Fruit fly (Drosophila melanogaster) whole organism, embryonic: Measurements from ENCODE around the gene Mob3.

Experiments
- Asciz ChIP-seq: fragments of 200-800 bp; sonication (Bioruptor generic); optimal IDR thresholded peaks from 2 replicates; lab custom pipeline; 2017; ENCODE audit warnings: missing biosample characterization, mild to moderate bottlenecking, missing genetic modification characterization, missing genetic modification reagents
- C15 ChIP-seq: fragments of 200-800 bp; sonication (Bioruptor generic); IDR thresholded peaks from 3 replicates; pipeline ENCODE4 v1.3.6; 2022; ENCODE audit warnings: missing biosample characterization, missing genetic modification characterization
- CG10209 ChIP-seq: fragments of 200-800 bp; sonication (Bioruptor generic); optimal IDR thresholded peaks from 3 replicates; lab custom pipeline; 2017; ENCODE audit warnings: missing biosample characterization, mild to moderate bottlenecking, missing genetic modification characterization, missing genetic modification reagents
- CG10321 ChIP-seq: fragments of 200-800 bp; sonication (Bioruptor generic); IDR thresholded peaks from 2 replicates; pipeline ENCODE4 v1.3.6; 2022; ENCODE audit warnings: missing biosample characterization, missing genetic modification characterization
- CG10366 ChIP-seq: fragments of 200-800 bp; sonication (Bioruptor generic); IDR thresholded peaks from 2 replicates; pipeline ENCODE4 v1.3.6; 2022; ENCODE audit warnings: missing biosample characterization, missing genetic modification characterization
- CG10462 ChIP-seq: fragments of 200-800 bp; sonication (Bioruptor generic); optimal IDR thresholded peaks from 2 replicates; lab custom pipeline; 2016; ENCODE audit warnings: missing biosample characterization, missing genetic modification characterization
- CG10959 ChIP-seq: fragments of 200-800 bp; sonication (Bioruptor generic); IDR thresholded peaks from 2 replicates; pipeline ENCODE4 v1.3.6; 2022; ENCODE audit warnings: missing biosample characterization, missing genetic modification characterization
- CG10979 ChIP-seq: fragments of 200-800 bp; sonication (Bioruptor generic); optimal IDR thresholded peaks from 2 replicates; lab custom pipeline; 2018; ENCODE audit warnings: missing biosample characterization, mild to moderate bottlenecking, missing genetic modification characterization, moderate library complexity
- CG14014 ChIP-seq: fragments of 200-800 bp; sonication (Bioruptor generic); IDR thresholded peaks from 2 replicates; pipeline ENCODE4 v1.3.6; 2022; ENCODE audit warnings: missing biosample characterization, missing genetic modification characterization
- CG1603 ChIP-seq: fragments of 200-800 bp; sonication (Bioruptor generic); optimal IDR thresholded peaks from 2 replicates; lab custom pipeline; 2019; ENCODE audit warnings: missing biosample characterization, mild to moderate bottlenecking, missing genetic modification characterization, moderate library complexity
- CG16863 ChIP-seq: fragments of 200-800 bp; sonication (Bioruptor generic); optimal IDR thresholded peaks from 3 replicates; lab custom pipeline; 2016; ENCODE audit warnings: missing biosample characterization, missing genetic modification characterization
- CG18011 ChIP-seq: fragments of 200-800 bp; sonication (Bioruptor generic); optimal IDR thresholded peaks from 2 replicates; lab custom pipeline; 2017; ENCODE audit warnings: missing biosample characterization, missing genetic modification characterization, mild to moderate bottlenecking, moderate library complexity, missing genotype
- CG4360 ChIP-seq: fragments of 200-800 bp; sonication (Bioruptor generic); IDR thresholded peaks from 2 replicates; pipeline ENCODE4 v1.3.6; 2022; ENCODE audit warnings: missing biosample characterization, missing genetic modification characterization
- CG4854 ChIP-seq: fragments of 200-800 bp; sonication (Bioruptor generic); optimal IDR thresholded peaks from 2 replicates; lab custom pipeline; 2016; ENCODE audit warnings: missing biosample characterization, missing genetic modification characterization, inconsistent platforms
- CG8290 ChIP-seq, 3 experiments: fragments of 200-800 bp; sonication (Bioruptor generic); optimal IDR thresholded peaks; 2 replicates each; lab custom pipeline; 2016 to 2019; ENCODE audit warnings: missing biosample characterization in 3 of 3, missing genetic modification characterization in 3 of 3, mild to moderate bottlenecking in 2 of 3, moderate library complexity in 1 of 3
- Ets65A ChIP-seq: fragments of 200-800 bp; sonication (Bioruptor generic); peaks from one replicate; lab custom pipeline; 2016; ENCODE audit warnings: missing biosample characterization, missing genetic modification characterization
- Fer2 ChIP-seq: fragments of 200-800 bp; sonication (Bioruptor generic); optimal IDR thresholded peaks from 2 replicates; lab custom pipeline; 2018; ENCODE audit warnings: missing biosample characterization, mild to moderate bottlenecking, missing genetic modification characterization, moderate library complexity
- HLH4C ChIP-seq: fragments of 200-800 bp; sonication (Bioruptor generic); IDR thresholded peaks from 3 replicates; pipeline ENCODE4 v1.3.6; 2022; ENCODE audit warnings: missing biosample characterization, missing genetic modification characterization; ENCODE audit not compliant: partially characterized antibody
- HmgZ ChIP-seq: fragments of 200-800 bp; sonication (Bioruptor generic); optimal IDR thresholded peaks from 2 replicates; lab custom pipeline; 2018; ENCODE audit warnings: missing biosample characterization, mild to moderate bottlenecking, missing genetic modification characterization
- Hr39 ChIP-seq: fragments of >200 bp; optimal IDR thresholded peaks from 2 replicates; lab custom pipeline; 2017
- Hr51 ChIP-seq, 2 experiments: fragments of 200-800 bp; sonication (Bioruptor generic); optimal IDR thresholded peaks; 2 replicates in 1 of 2; 3 replicates in 1 of 2; lab custom pipeline; 2016 to 2018; ENCODE audit warnings: missing biosample characterization in 2 of 2, missing genetic modification characterization in 2 of 2, mild to moderate bottlenecking in 1 of 2, moderate library complexity in 1 of 2
- MTF-1 ChIP-seq: fragments of 200-800 bp; sonication (Bioruptor generic); optimal IDR thresholded peaks from 2 replicates; lab custom pipeline; 2018; ENCODE audit warnings: missing biosample characterization, mild to moderate bottlenecking, missing genetic modification characterization, borderline replicate concordance
- Mes4 ChIP-seq: fragments of 200-800 bp; sonication (Bioruptor generic); optimal IDR thresholded peaks from 2 replicates; lab custom pipeline; 2016; ENCODE audit warnings: missing biosample characterization, missing genetic modification characterization
- NK7.1 ChIP-seq: fragments of 200-800 bp; sonication (Bioruptor generic); optimal IDR thresholded peaks from 3 replicates; lab custom pipeline; 2016; ENCODE audit warnings: missing biosample characterization, missing genetic modification characterization
- Nf-YB ChIP-seq: fragments of 200-800 bp; sonication (Bioruptor generic); optimal IDR thresholded peaks from 3 replicates; lab custom pipeline; 2019; ENCODE audit warnings: missing biosample characterization, mild to moderate bottlenecking, missing genetic modification characterization, moderate library complexity
- Oli ChIP-seq: fragments of 200-800 bp; sonication (Bioruptor generic); optimal IDR thresholded peaks from 2 replicates; lab custom pipeline; 2018; ENCODE audit warnings: missing biosample characterization, mild to moderate bottlenecking, missing genetic modification characterization, moderate library complexity
- Opbp ChIP-seq: fragments of 200-800 bp; sonication (Bioruptor generic); IDR thresholded peaks from 3 replicates; pipeline ENCODE4 v1.3.6; 2022; ENCODE audit warnings: missing biosample characterization, missing genetic modification characterization; ENCODE audit not compliant: partially characterized antibody
- Trl ChIP-seq, 3 experiments: fragments of >200 bp in 2 of 3; fragments of 200-800 bp in 1 of 3; sonication (Bioruptor generic) in 1 of 3; optimal IDR thresholded peaks; 2 replicates in 1 of 3; 3 replicates in 2 of 3; lab custom pipeline; 2016 to 2017; ENCODE audit warnings: missing biosample characterization in 1 of 3, missing genetic modification characterization in 1 of 3
- Xbp1 ChIP-seq: fragments of 200-800 bp; sonication (Bioruptor generic); optimal IDR thresholded peaks from 3 replicates; lab custom pipeline; 2016; ENCODE audit warnings: missing biosample characterization, mild to moderate bottlenecking, missing genetic modification characterization
- ato ChIP-seq: fragments of 200-800 bp; sonication (Bioruptor generic); IDR thresholded peaks from 2 replicates; pipeline ENCODE4 v1.3.6; 2022; ENCODE audit warnings: missing biosample characterization, missing genetic modification characterization; ENCODE audit not compliant: partially characterized antibody
- bowl ChIP-seq: fragments of 200-800 bp; sonication (Bioruptor generic); IDR thresholded peaks from 2 replicates; pipeline ENCODE4 v1.3.6; 2022; ENCODE audit warnings: missing biosample characterization, missing genetic modification characterization
- cad ChIP-seq: fragments of >200 bp; optimal IDR thresholded peaks from 2 replicates; lab custom pipeline; 2017; ENCODE audit warnings: missing biosample characterization, missing genetic modification characterization
- chm ChIP-seq: fragments of 200-800 bp; sonication (Bioruptor generic); IDR thresholded peaks from 2 replicates; pipeline ENCODE4 v1.3.6; 2022; ENCODE audit warnings: missing biosample characterization, missing genetic modification characterization
- dan ChIP-seq: fragments of 200-800 bp; sonication (Bioruptor generic); IDR thresholded peaks from 2 replicates; pipeline ENCODE4 v1.3.6; 2022; ENCODE audit warnings: missing biosample characterization, missing genetic modification characterization
- ems ChIP-seq: fragments of 200-800 bp; sonication (Bioruptor generic); optimal IDR thresholded peaks from 3 replicates; lab custom pipeline; 2016; ENCODE audit warnings: missing biosample characterization, missing genetic modification characterization
- esg ChIP-seq: fragments of 200-800 bp; sonication (Bioruptor generic); conservative IDR thresholded peaks from 2 replicates; pipeline ENCODE4 v1.3.6; 2022; ENCODE audit warnings: missing biosample characterization, missing genetic modification characterization
- grau ChIP-seq: fragments of 200-800 bp; optimal IDR thresholded peaks from 3 replicates; lab custom pipeline; 2019; ENCODE audit warnings: missing biosample characterization, mild to moderate bottlenecking, missing genetic modification characterization, moderate library complexity
- hb ChIP-seq: fragments of 200-800 bp; sonication (Bioruptor generic); IDR thresholded peaks from 3 replicates; pipeline ENCODE4 v1.3.6; 2022; ENCODE audit warnings: missing biosample characterization, missing genetic modification characterization; ENCODE audit not compliant: partially characterized antibody
- jing ChIP-seq: fragments of 200-800 bp; sonication (Bioruptor generic); optimal IDR thresholded peaks from 2 replicates; lab custom pipeline; 2018; ENCODE audit warnings: missing biosample characterization, mild to moderate bottlenecking, missing genetic modification characterization
- lbe ChIP-seq: fragments of 200-800 bp; sonication (Bioruptor generic); optimal IDR thresholded peaks from 2 replicates; lab custom pipeline; 2016; ENCODE audit warnings: missing biosample characterization, mild to moderate bottlenecking, missing genetic modification characterization
- nau ChIP-seq: fragments of 200-800 bp; sonication (Bioruptor generic); optimal IDR thresholded peaks from 3 replicates; lab custom pipeline; 2017; ENCODE audit warnings: missing biosample characterization, mild to moderate bottlenecking, missing genetic modification characterization, missing genetic modification reagents
- nmo ChIP-seq: fragments of 200-800 bp; sonication (Bioruptor generic); optimal IDR thresholded peaks from 2 replicates; lab custom pipeline; 2018; ENCODE audit warnings: missing biosample characterization, mild to moderate bottlenecking, missing genetic modification characterization, moderate library complexity
- oc ChIP-seq: fragments of 200-800 bp; sonication (Bioruptor generic); optimal IDR thresholded peaks from 2 replicates; lab custom pipeline; 2018; ENCODE audit warnings: missing biosample characterization, mild to moderate bottlenecking, missing genetic modification characterization, moderate library complexity
- psq ChIP-seq: fragments of 200-800 bp; sonication (Bioruptor generic); optimal IDR thresholded peaks from 2 replicates; lab custom pipeline; 2017; ENCODE audit warnings: missing biosample characterization, missing genetic modification characterization
- pum ChIP-seq: fragments of 200-800 bp; sonication (Bioruptor generic); optimal IDR thresholded peaks from 2 replicates; lab custom pipeline; 2016; ENCODE audit warnings: missing biosample characterization, missing genetic modification characterization
- row ChIP-seq: fragments of 200-800 bp; sonication (Bioruptor generic); IDR thresholded peaks from 3 replicates; pipeline ENCODE4 v1.3.6; 2022; ENCODE audit warnings: missing biosample characterization, missing genetic modification characterization
- sug ChIP-seq: fragments of 200-800 bp; optimal IDR thresholded peaks from 2 replicates; lab custom pipeline; 2019; ENCODE audit warnings: missing biosample characterization, mild to moderate bottlenecking, missing genetic modification characterization, moderate library complexity
- tgo ChIP-seq: fragments of 200-800 bp; sonication (Bioruptor generic); IDR thresholded peaks from 3 replicates; pipeline ENCODE4 v1.3.6; 2022; ENCODE audit warnings: missing biosample characterization, missing genetic modification characterization
- tna ChIP-seq: fragments of 200-800 bp; sonication (Bioruptor generic); IDR thresholded peaks from 2 replicates; pipeline ENCODE4 v1.3.6; 2022; ENCODE audit warnings: missing biosample characterization, missing genetic modification characterization; ENCODE audit not compliant: partially characterized antibody

Mob3 gene

dm6 chr2L:10299077-10299809 is 34.1 kb downstream of the Mob3 start (continued):
- TF ChIP-seq CG4360 (GFP tag; lab: Robert Waterston, UW): no peak
- TF ChIP-seq CG16863 (GFP tag; lab: Kevin White, UChicago): no peak
- TF ChIP-seq pum (GFP tag; lab: Kevin White, UChicago): no peak
- TF ChIP-seq Fer2: no peak
- TF ChIP-seq Ets65A (GFP tag; lab: Kevin White, UChicago): no peak
- TF ChIP-seq NK7.1: no peak
- TF ChIP-seq CG10959 (GFP tag; lab: Robert Waterston, UW): no peak
- TF ChIP-seq CG10366 (GFP tag; lab: Robert Waterston, UW): no peak
- peak in 1 of 2 experiments; percentile 42 for TF ChIP-seq Hr51 (GFP tag; optimal IDR thresholded peaks at IDR 0.05; lab: Kevin White, UChicago)
- no peak for TF ChIP-seq CG10209 (GFP tag; lab: Kevin White, UChicago)
- no peak for TF ChIP-seq tgo (GFP tag; lab: Robert Waterston, UW)
- no peak for TF ChIP-seq lbe (GFP tag; lab: Kevin White, UChicago)
- no peak for TF ChIP-seq CG1603
- TF ChIP-seq Opbp (GFP tag; lab: Robert Waterston, UW): no peak
- 0 out of 3 replicates have a peak, but pooled peaks have one; percentile 47 for TF ChIP-seq HLH4C (GFP tag; lab: Robert Waterston, UW)
- TF ChIP-seq chm (GFP tag; lab: Robert Waterston, UW): no peak
- no peak for TF ChIP-seq CG10321 (GFP tag; lab: Robert Waterston, UW)
- TF ChIP-seq CG10462: no peak
- TF ChIP-seq CG4854 (GFP tag; lab: Kevin White, UChicago): no peak
- no peak for TF ChIP-seq HmgZ
- no peak for TF ChIP-seq Asciz
- TF ChIP-seq CG14014 (GFP tag; lab: Robert Waterston, UW): no peak
- no peak for TF ChIP-seq C15
- no peak for TF ChIP-seq cad (GFP tag; lab: Kevin White, UChicago)
- TF ChIP-seq tna: no peak
- TF ChIP-seq oc (tag; lab: Kevin White, UChicago): no peak
- TF ChIP-seq CG18011 (GFP tag; lab: Kevin White, UChicago): peak; percentile 12
- TF ChIP-seq Oli (tag; lab: Kevin White, UChicago): peak; percentile 17
- TF ChIP-seq Hr39 (lab: Kevin White, UChicago): no peak
- no peak for TF ChIP-seq bowl
- peak; percentile 29 for TF ChIP-seq CG10979 (tag; lab: Kevin White, UChicago)
- no peak for TF ChIP-seq esg (GFP tag; lab: Robert Waterston, UW)
- TF ChIP-seq hb (GFP tag; lab: Robert Waterston, UW): no peak
- TF ChIP-seq Nf-YB (GFP tag; lab: Kevin White, UChicago): no peak
- TF ChIP-seq sug (tag; lab: Kevin White, UChicago): no peak
- peak; percentile 47; the same call in 2 of the 3 replicates for TF ChIP-seq row (GFP tag; lab: Robert Waterston, UW)
- peak; percentile 16 for TF ChIP-seq Xbp1 (GFP tag; lab: Kevin White, UChicago)
- TF ChIP-seq nmo (GFP tag; lab: Kevin White, UChicago): peak; percentile 30
- TF ChIP-seq ems (GFP tag; lab: Kevin White, UChicago): no peak
- no peak for TF ChIP-seq ato (GFP tag; lab: Robert Waterston, UW)
- no peak for TF ChIP-seq Trl (optimal IDR thresholded peaks at IDR 0.05; lab: Kevin White, UChicago)
- no peak for TF ChIP-seq Trl (GFP tag; optimal IDR thresholded peaks at IDR 0.05; lab: Kevin White, UChicago)
- TF ChIP-seq jing (GFP tag; lab: Kevin White, UChicago): no peak
- no peak for TF ChIP-seq nau (GFP tag; lab: Kevin White, UChicago)
- TF ChIP-seq dan (GFP tag; lab: Robert Waterston, UW): no peak
- no peak for TF ChIP-seq psq
- no peak for TF ChIP-seq Mes4 (GFP tag; lab: Kevin White, UChicago)
- TF ChIP-seq MTF-1 (GFP tag; lab: Kevin White, UChicago): no peak
- no peak for TF ChIP-seq CG8290 (GFP tag; optimal IDR thresholded peaks at IDR 0.05; lab: Kevin White, UChicago)
- TF ChIP-seq CG8290 (tag; optimal IDR thresholded peaks at IDR 0.05; lab: Kevin White, UChicago): no peak
- TF ChIP-seq grau (tag; lab: Kevin White, UChicago): peak; percentile 36
